Fruit fly (Drosophila melanogaster) whole organism, embryonic: ENCODE measurements around the gene Ser.
A peak's percentile ranks its signal among the peaks of the same experiment; 100 is the strongest.

Experiments used
- Antp ChIP-seq: fragments of 200-800 bp; sonication (Bioruptor generic); optimal IDR thresholded peaks from 3 replicates; lab custom pipeline; 2016; ENCODE audit warnings: missing biosample characterization, missing genetic modification characterization
- B-H1 ChIP-seq: fragments of 200-800 bp; sonication (Bioruptor generic); IDR thresholded peaks from 3 replicates; pipeline ENCODE4 v1.3.6; 2022; ENCODE audit warnings: missing biosample characterization, missing genetic modification characterization
- C15 ChIP-seq: fragments of 200-800 bp; sonication (Bioruptor generic); IDR thresholded peaks from 3 replicates; pipeline ENCODE4 v1.3.6; 2022; ENCODE audit warnings: missing biosample characterization, missing genetic modification characterization
- CG11085 ChIP-seq: fragments of 200-800 bp; sonication (Bioruptor generic); IDR thresholded peaks from 2 replicates; pipeline ENCODE4 v1.3.6; 2022; ENCODE audit warnings: missing biosample characterization, missing genetic modification characterization
- CG12071 ChIP-seq: fragments of 200-800 bp; sonication (Bioruptor generic); optimal IDR thresholded peaks from 3 replicates; lab custom pipeline; 2018; ENCODE audit warnings: missing biosample characterization, mild to moderate bottlenecking, missing genetic modification characterization
- CG12104 ChIP-seq: fragments of 200-800 bp; sonication (Bioruptor generic); optimal IDR thresholded peaks from 3 replicates; lab custom pipeline; 2016; ENCODE audit warnings: missing biosample characterization, missing genetic modification characterization
- CG12299 ChIP-seq: fragments of 200-800 bp; sonication (Bioruptor generic); optimal IDR thresholded peaks from 2 replicates; lab custom pipeline; 2018; ENCODE audit warnings: missing biosample characterization, mild to moderate bottlenecking, missing genetic modification characterization
- CG13894 ChIP-seq: fragments of 200-800 bp; sonication (Bioruptor generic); optimal IDR thresholded peaks from 3 replicates; lab custom pipeline; 2018; ENCODE audit warnings: missing biosample characterization, mild to moderate bottlenecking, missing genetic modification characterization, moderate library complexity
- CG14710 ChIP-seq: fragments of 200-800 bp; sonication (Bioruptor generic); optimal IDR thresholded peaks from 3 replicates; lab custom pipeline; 2019; ENCODE audit warnings: missing biosample characterization, mild to moderate bottlenecking, missing genetic modification characterization, moderate library complexity
- CG14965 ChIP-seq: fragments of 200-800 bp; sonication (Bioruptor generic); optimal IDR thresholded peaks from 2 replicates; lab custom pipeline; 2016; ENCODE audit warnings: missing biosample characterization, missing genetic modification characterization, borderline replicate concordance
- CG17385 ChIP-seq: fragments of 200-800 bp; sonication (Bioruptor generic); optimal IDR thresholded peaks from 3 replicates; lab custom pipeline; 2018; ENCODE audit warnings: missing biosample characterization, mild to moderate bottlenecking, missing genetic modification characterization
- CG18599 ChIP-seq: fragments of 200-800 bp; sonication (Bioruptor generic); optimal IDR thresholded peaks from 3 replicates; lab custom pipeline; 2017; ENCODE audit warnings: missing biosample characterization, missing genetic modification characterization, mild to moderate bottlenecking, moderate library complexity, missing genetic modification reagents
- CG31441 ChIP-seq: fragments of 200-800 bp; sonication (Bioruptor generic); IDR thresholded peaks from 2 replicates; pipeline ENCODE4 v1.3.6; 2022; ENCODE audit warnings: missing biosample characterization, missing genetic modification characterization
- CG3407 ChIP-seq: fragments of 200-800 bp; sonication (Bioruptor generic); optimal IDR thresholded peaks from 2 replicates; lab custom pipeline; 2018; ENCODE audit warnings: missing biosample characterization, mild to moderate bottlenecking, missing genetic modification characterization
- CG4424 ChIP-seq: fragments of 200-800 bp; sonication (Bioruptor generic); optimal IDR thresholded peaks from 3 replicates; lab custom pipeline; 2016; ENCODE audit warnings: missing biosample characterization, missing genetic modification characterization
- CG4820 ChIP-seq: fragments of 200-800 bp; sonication (Bioruptor generic); optimal IDR thresholded peaks from 3 replicates; lab custom pipeline; 2016; ENCODE audit warnings: missing biosample characterization, missing genetic modification characterization
- CG6765 ChIP-seq: fragments of 200-800 bp; sonication (Bioruptor generic); optimal IDR thresholded peaks from 3 replicates; lab custom pipeline; 2017; ENCODE audit warnings: missing biosample characterization, mild to moderate bottlenecking, missing genetic modification characterization
- CG7839 ChIP-seq: fragments of 200-800 bp; sonication (Bioruptor generic); optimal IDR thresholded peaks from 3 replicates; lab custom pipeline; 2018; ENCODE audit warnings: missing biosample characterization, mild to moderate bottlenecking, missing genetic modification characterization, moderate library complexity
- CG7963 ChIP-seq: fragments of 200-800 bp; sonication (Bioruptor generic); IDR thresholded peaks from 3 replicates; pipeline ENCODE4 v1.3.6; 2022; ENCODE audit warnings: missing biosample characterization, missing genetic modification characterization; ENCODE audit not compliant: partially characterized antibody
- CG8089 ChIP-seq: fragments of 200-800 bp; sonication (Bioruptor generic); optimal IDR thresholded peaks from 3 replicates; lab custom pipeline; 2016; ENCODE audit warnings: missing biosample characterization, missing genetic modification characterization
- CHES-1-like ChIP-seq: fragments of 200-800 bp; sonication (Bioruptor generic); optimal IDR thresholded peaks from 2 replicates; lab custom pipeline; 2016; ENCODE audit warnings: missing biosample characterization, missing genetic modification characterization
- Drgx ChIP-seq: fragments of 200-800 bp; sonication (Bioruptor generic); IDR thresholded peaks from 2 replicates; pipeline ENCODE4 v1.3.6; 2022; ENCODE audit warnings: missing biosample characterization, missing genetic modification characterization
- Fer1 ChIP-seq: fragments of 200-800 bp; sonication (Bioruptor generic); optimal IDR thresholded peaks from 2 replicates; lab custom pipeline; 2017; ENCODE audit warnings: missing biosample characterization, mild to moderate bottlenecking, missing genetic modification characterization
- Hmr ChIP-seq: fragments of 200-800 bp; sonication (Bioruptor generic); optimal IDR thresholded peaks from 3 replicates; lab custom pipeline; 2017; ENCODE audit warnings: mild to moderate bottlenecking, missing biosample characterization, missing genetic modification reagents, missing genetic modification characterization
- Hr51 ChIP-seq, 2 experiments: fragments of 200-800 bp; sonication (Bioruptor generic); optimal IDR thresholded peaks; 2 replicates in 1 of 2; 3 replicates in 1 of 2; lab custom pipeline; 2016 to 2018; ENCODE audit warnings: missing biosample characterization in 2 of 2, missing genetic modification characterization in 2 of 2, mild to moderate bottlenecking in 1 of 2, moderate library complexity in 1 of 2
- Jarid2 ChIP-seq: fragments of 200-800 bp; sonication (Bioruptor generic); optimal IDR thresholded peaks from 3 replicates; lab custom pipeline; 2017; ENCODE audit warnings: mild to moderate bottlenecking, missing biosample characterization, missing genetic modification reagents, missing genetic modification characterization
- Myb ChIP-seq: fragments of 200-800 bp; sonication (Bioruptor generic); optimal IDR thresholded peaks from 2 replicates; lab custom pipeline; 2016; ENCODE audit warnings: missing biosample characterization, missing genetic modification characterization
- Oli ChIP-seq: fragments of 200-800 bp; sonication (Bioruptor generic); optimal IDR thresholded peaks from 2 replicates; lab custom pipeline; 2018; ENCODE audit warnings: missing biosample characterization, mild to moderate bottlenecking, missing genetic modification characterization, moderate library complexity
- Optix ChIP-seq: fragments of 200-800 bp; sonication (Bioruptor generic); IDR thresholded peaks from 3 replicates; pipeline ENCODE4 v1.3.6; 2022; ENCODE audit warnings: missing biosample characterization, missing genetic modification characterization
- PHDP ChIP-seq: fragments of 200-800 bp; sonication (Bioruptor generic); optimal IDR thresholded peaks from 3 replicates; lab custom pipeline; 2018; ENCODE audit warnings: missing biosample characterization, mild to moderate bottlenecking, missing genetic modification characterization, moderate library complexity
- Poxn ChIP-seq: fragments of 200-800 bp; sonication (Bioruptor generic); IDR thresholded peaks from 2 replicates; pipeline ENCODE4 v1.3.6; 2022; ENCODE audit warnings: missing biosample characterization, missing genetic modification characterization
- Ravus ChIP-seq: fragments of 200-800 bp; sonication (Bioruptor generic); IDR thresholded peaks from 2 replicates; pipeline ENCODE4 v1.3.6; 2022; ENCODE audit warnings: missing biosample characterization, missing genetic modification characterization
- Six4 ChIP-seq: fragments of 200-800 bp; sonication (Bioruptor generic); optimal IDR thresholded peaks from 2 replicates; lab custom pipeline; 2016; ENCODE audit warnings: missing biosample characterization, missing genetic modification characterization
- Sry-β ChIP-seq: fragments of 200-800 bp; sonication (Bioruptor generic); optimal IDR thresholded peaks from 2 replicates; lab custom pipeline; 2018; ENCODE audit warnings: missing biosample characterization, mild to moderate bottlenecking, missing genetic modification characterization, moderate library complexity
- Usf ChIP-seq: fragments of 200-800 bp; sonication (Bioruptor generic); optimal IDR thresholded peaks from 2 replicates; lab custom pipeline; 2017; ENCODE audit warnings: missing genotype, missing biosample characterization, missing genetic modification characterization
- Xbp1 ChIP-seq: fragments of 200-800 bp; sonication (Bioruptor generic); optimal IDR thresholded peaks from 3 replicates; lab custom pipeline; 2016; ENCODE audit warnings: missing biosample characterization, mild to moderate bottlenecking, missing genetic modification characterization
- Xrp1 ChIP-seq: fragments of 200-800 bp; sonication (Bioruptor generic); IDR thresholded peaks from 2 replicates; pipeline ENCODE4 v1.3.6; 2022; ENCODE audit warnings: missing biosample characterization, missing genetic modification characterization
- chinmo ChIP-seq: fragments of 200-800 bp; sonication (Bioruptor generic); IDR thresholded peaks from 4 replicates; pipeline ENCODE4 v1.3.6; 2022; ENCODE audit warnings: missing biosample characterization, missing genetic modification characterization; ENCODE audit not compliant: partially characterized antibody
- chm ChIP-seq: fragments of 200-800 bp; sonication (Bioruptor generic); IDR thresholded peaks from 2 replicates; pipeline ENCODE4 v1.3.6; 2022; ENCODE audit warnings: missing biosample characterization, missing genetic modification characterization
- ci ChIP-seq: fragments of 200-800 bp; sonication (Bioruptor generic); IDR thresholded peaks from 3 replicates; pipeline ENCODE4 v1.3.6; 2022; ENCODE audit warnings: missing biosample characterization, missing genetic modification characterization
- crc ChIP-seq: fragments of 200-800 bp; sonication (Bioruptor generic); optimal IDR thresholded peaks from 2 replicates; lab custom pipeline; 2016; ENCODE audit warnings: missing biosample characterization, missing genetic modification characterization
- crp ChIP-seq, 2 experiments: fragments of 200-800 bp; sonication (Bioruptor generic); optimal IDR thresholded peaks; 2 replicates in 1 of 2; 3 replicates in 1 of 2; lab custom pipeline; 2017; ENCODE audit warnings: missing biosample characterization in 2 of 2, missing genetic modification characterization in 2 of 2, mild to moderate bottlenecking in 1 of 2, moderate library complexity in 1 of 2
- dm ChIP-seq: fragments of 200-800 bp; sonication (Bioruptor generic); optimal IDR thresholded peaks from 3 replicates; lab custom pipeline; 2016; ENCODE audit warnings: missing biosample characterization, missing genetic modification characterization
- ems ChIP-seq: fragments of 200-800 bp; sonication (Bioruptor generic); optimal IDR thresholded peaks from 3 replicates; lab custom pipeline; 2016; ENCODE audit warnings: missing biosample characterization, missing genetic modification characterization
- eve ChIP-seq, 2 experiments: fragments of >200 bp; optimal IDR thresholded peaks; 2 replicates each; lab custom pipeline; 2017; ENCODE audit warnings: missing biosample characterization in 2 of 2, missing genetic modification characterization in 2 of 2
- insv ChIP-seq, 2 experiments: fragments of 200-800 bp; sonication (Bioruptor generic); optimal IDR thresholded peaks; 3 replicates each; lab custom pipeline; 2016 to 2018; ENCODE audit warnings: missing biosample characterization in 2 of 2, missing genetic modification characterization in 2 of 2
- maf-S ChIP-seq: fragments of 200-800 bp; sonication (Bioruptor generic); optimal IDR thresholded peaks from 2 replicates; lab custom pipeline; 2016; ENCODE audit warnings: missing biosample characterization, missing genetic modification characterization
- sima ChIP-seq: fragments of 200-800 bp; sonication (Bioruptor generic); optimal IDR thresholded peaks from 2 replicates; lab custom pipeline; 2016; ENCODE audit warnings: missing biosample characterization, missing genetic modification characterization
- stwl ChIP-seq: fragments of 200-800 bp; sonication (Bioruptor generic); optimal IDR thresholded peaks from 3 replicates; lab custom pipeline; 2018; ENCODE audit warnings: missing biosample characterization, mild to moderate bottlenecking, missing genetic modification characterization, moderate library complexity
- toy ChIP-seq: fragments of 200-800 bp; sonication (Bioruptor generic); IDR thresholded peaks from 2 replicates; pipeline ENCODE4 v1.3.6; 2022; ENCODE audit warnings: missing biosample characterization, missing genetic modification characterization
- ttk ChIP-seq: fragments of 200-800 bp; sonication (Bioruptor generic); IDR thresholded peaks from 2 replicates; pipeline ENCODE4 v2.1.2; 2022; ENCODE audit warnings: missing biosample characterization, missing genetic modification characterization

The Ser gene

dm6 chr3R:27137914-27138323, 56.1 kb downstream of the Ser start (continued):
- TF ChIP-seq CG4424 (GFP tag; lab: Kevin White, UChicago) (no peak), CG6765 (no peak), crc (GFP tag; lab: Kevin White, UChicago) (no peak), Hmr (GFP tag; lab: Kevin White, UChicago) (peak; percentile 24), CG17385 (GFP tag; lab: Kevin White, UChicago) (peak; percentile 40), Myb (no peak), B-H1 (GFP tag; lab: Robert Waterston, UW) (no peak), Ravus (no peak), CG14710 (tag; lab: Kevin White, UChicago) (peak; percentile 26), ttk (GFP tag; lab: Robert Waterston, UW) (peak; percentile 21; the same call in 1 of the 2 replicates), toy (GFP tag; lab: Robert Waterston, UW) (no peak), chm (no peak), insv (GFP tag; optimal IDR thresholded peaks at IDR 0.05; lab: Kevin White, UChicago) (no peak), CHES-1-like (no peak), Usf (GFP tag; lab: Kevin White, UChicago) (no peak), CG12104 (no peak), C15 (GFP tag; lab: Robert Waterston, UW) (no peak), CG7839 (tag; lab: Kevin White, UChicago) (no peak), ems (GFP tag; lab: Kevin White, UChicago) (no peak), crp (GFP tag; optimal IDR thresholded peaks at IDR 0.05; lab: Kevin White, UChicago) (no peak), chinmo (no peak), stwl (tag; lab: Kevin White, UChicago) (no peak), dm (GFP tag; lab: Kevin White, UChicago) (no peak), Hr51 (GFP tag; optimal IDR thresholded peaks at IDR 0.05; lab: Kevin White, UChicago) (peak in 1 of 2 experiments; percentile 13), CG31441 (GFP tag; lab: Robert Waterston, UW) (peak; percentile 41), CG12299 (tag; lab: Kevin White, UChicago) (peak; percentile 44), sima (GFP tag; lab: Kevin White, UChicago) (no peak), PHDP (tag; lab: Kevin White, UChicago) (peak; percentile 30), CG4820 (GFP tag; lab: Kevin White, UChicago) (no peak), CG13894 (no peak), Sry-β (GFP tag; lab: Kevin White, UChicago) (no peak), Jarid2 (GFP tag; lab: Kevin White, UChicago) (no peak), eve (GFP tag; optimal IDR thresholded peaks at IDR 0.05; lab: Kevin White, UChicago) (peak in 1 of 2 experiments; percentile 58), CG14965 (no peak), Antp (GFP tag; lab: Kevin White, UChicago) (peak; percentile 3), CG12071 (GFP tag; lab: Kevin White, UChicago) (peak; percentile 57), Fer1 (GFP tag; lab: Kevin White, UChicago) (peak; percentile 25), CG3407 (GFP tag; lab: Kevin White, UChicago) (peak; percentile 65), Six4 (GFP tag; lab: Kevin White, UChicago) (no peak), Xbp1 (GFP tag; lab: Kevin White, UChicago) (no peak), Drgx (peak; percentile 26; the same call in 1 of the 2 replicates), Xrp1 (GFP tag; lab: Robert Waterston, UW) (peak; percentile 51), maf-S (GFP tag; lab: Kevin White, UChicago) (no peak), CG7963 (no peak), Oli (tag; lab: Kevin White, UChicago) (no peak), ci (GFP tag; lab: Robert Waterston, UW) (peak; percentile 67; the same call in 2 of the 3 replicates), Optix (GFP tag; lab: Robert Waterston, UW) (no peak), Poxn (GFP tag; lab: Robert Waterston, UW) (no peak), CG11085 (GFP tag; lab: Robert Waterston, UW) (no peak), CG8089 (peak; percentile 30), CG18599 (GFP tag; lab: Kevin White, UChicago) (peak; percentile 35)
